Fruit fly (Drosophila melanogaster): ENCODE data around the gene Cad96Cb.
A peak's percentile ranks its signal among the peaks of the same experiment; 100 is the strongest.

The Cad96Cb gene

dm6 chr3R:25194723-25195577 is 37.2 kb downstream of the Cad96Cb start, which contains the start of gene CG13653:
TSS of gene CG13653 (plus strand) at chr3R:25195527.
- no peak for TF ChIP-seq sage (GFP tag; optimal IDR thresholded peaks at IDR 0.05)
- no peak for TF ChIP-seq Sp1 (GFP tag; optimal IDR thresholded peaks at IDR 0.05)
- TF ChIP-seq Mio (GFP tag; optimal IDR thresholded peaks at IDR 0.05) = no peak
- no peak for TF ChIP-seq dsf (GFP tag; optimal IDR thresholded peaks at IDR 0.05; ENCODE audit: borderline replicate concordance)
- no peak for TF ChIP-seq OdsH (GFP tag; optimal IDR thresholded peaks at IDR 0.05)
- TF ChIP-seq Rel (GFP tag; optimal IDR thresholded peaks at IDR 0.05) = no peak
- no peak for TF ChIP-seq Rel (tag; optimal IDR thresholded peaks at IDR 0.05)
- no peak for TF ChIP-seq h (GFP tag; optimal IDR thresholded peaks at IDR 0.05)
- TF ChIP-seq ey (GFP tag; optimal IDR thresholded peaks at IDR 0.05) = no peak
- no peak for TF ChIP-seq psq (GFP tag; optimal IDR thresholded peaks at IDR 0.05)
- TF ChIP-seq Dfd (GFP tag; optimal IDR thresholded peaks at IDR 0.05) = no peak

- no peak for TF ChIP-seq Dif (GFP tag; optimal IDR thresholded peaks at IDR 0.05; ENCODE audit: partially characterized antibody)
- no peak for TF ChIP-seq rgr (GFP tag; optimal IDR thresholded peaks at IDR 0.05)
- TF ChIP-seq HLH106 (tag; optimal IDR thresholded peaks at IDR 0.05) = peak; percentile 37
- TF ChIP-seq Myc (optimal IDR thresholded peaks at IDR 0.05) = peak; percentile 48
- peak; percentile 7 for TF ChIP-seq ey (GFP tag; optimal IDR thresholded peaks at IDR 0.05)
- TF ChIP-seq jim (GFP tag; optimal IDR thresholded peaks at IDR 0.05) = no peak
- peak; percentile 45 for TF ChIP-seq fru (GFP tag; optimal IDR thresholded peaks at IDR 0.05)
- no peak for TF ChIP-seq GATAd (GFP tag; optimal IDR thresholded peaks at IDR 0.05)
- TF ChIP-seq dsf (GFP tag; optimal IDR thresholded peaks at IDR 0.05; ENCODE audit: borderline replicate concordance) = no peak
- TF ChIP-seq pan (optimal IDR thresholded peaks at IDR 0.05) = no peak
- no peak for TF ChIP-seq CG32264 (GFP tag; optimal IDR thresholded peaks at IDR 0.05)
- TF ChIP-seq sage (GFP tag; optimal IDR thresholded peaks at IDR 0.05) = no peak
- peak; percentile 56 for TF ChIP-seq CG9705 (GFP tag; optimal IDR thresholded peaks at IDR 0.05)
- TF ChIP-seq N (GFP tag; optimal IDR thresholded peaks at IDR 0.05) = no peak
- TF ChIP-seq psq (GFP tag; optimal IDR thresholded peaks at IDR 0.05) = no peak
- TF ChIP-seq brk (GFP tag; optimal IDR thresholded peaks at IDR 0.05) = peak; percentile 3
- TF ChIP-seq OdsH (GFP tag; optimal IDR thresholded peaks at IDR 0.05) = peak; percentile 37
- TF ChIP-seq sv (GFP tag; optimal IDR thresholded peaks at IDR 0.05) = peak; percentile 27
- TF ChIP-seq CrebA (GFP tag; optimal IDR thresholded peaks at IDR 0.05; ENCODE audit: borderline replicate concordance) = no peak
- TF ChIP-seq Rel (GFP tag; optimal IDR thresholded peaks at IDR 0.05) = no peak
- TF ChIP-seq Rel (tag; optimal IDR thresholded peaks at IDR 0.05) = no peak
- TF ChIP-seq br (GFP tag; optimal IDR thresholded peaks at IDR 0.05) = peak; percentile 31
- no peak for TF ChIP-seq Jra (GFP tag; optimal IDR thresholded peaks at IDR 0.05)
- TF ChIP-seq dmrt93B (GFP tag; optimal IDR thresholded peaks at IDR 0.05) = peak; percentile 47
- no peak for TF ChIP-seq woc (GFP tag; optimal IDR thresholded peaks at IDR 0.05)
- no peak for TF ChIP-seq usp (GFP tag; optimal IDR thresholded peaks at IDR 0.05)
- no peak for TF ChIP-seq Abd-B (GFP tag; optimal IDR thresholded peaks at IDR 0.05)
- TF ChIP-seq Sp1 (GFP tag; optimal IDR thresholded peaks at IDR 0.05) = peak; percentile 46
Measured at dm6 chr3R:25193726-25194204, 38.4 kb downstream of the Cad96Cb start, which contains the start of gene lobo. TSS of gene lobo (minus strand) at chr3R:25193776.

- TF ChIP-seq woc (GFP tag; optimal IDR thresholded peaks at IDR 0.05) (no peak), N (GFP tag; optimal IDR thresholded peaks at IDR 0.05) (no peak), pan (optimal IDR thresholded peaks at IDR 0.05) (no peak), CG32264 (GFP tag; optimal IDR thresholded peaks at IDR 0.05) (no peak), Rel (GFP tag; optimal IDR thresholded peaks at IDR 0.05) (no peak), Rel (tag; optimal IDR thresholded peaks at IDR 0.05) (no peak), foxo (GFP tag; optimal IDR thresholded peaks at IDR 0.05) (no peak), dl (GFP tag; optimal IDR thresholded peaks at IDR 0.05; ENCODE audit: insufficient read depth in 1 of 2, partially characterized antibody in 2 of 2) (no peak), Abd-B (GFP tag; optimal IDR thresholded peaks at IDR 0.05) (no peak), br (GFP tag; optimal IDR thresholded peaks at IDR 0.05) (no peak), Vsx2 (GFP tag; optimal IDR thresholded peaks at IDR 0.05; ENCODE audit: partially characterized antibody) (no peak), OdsH (GFP tag; optimal IDR thresholded peaks at IDR 0.05) (no peak), sage (GFP tag; optimal IDR thresholded peaks at IDR 0.05) (no peak)
Measured at dm6 chr3R:25188990-25189389, 43.1 kb downstream of the Cad96Cb start.

Data from whole organism, wandering third instar larva.